Worm (Caenorhabditis elegans) whole organism, L1 larva: ENCODE results near the gene prx-14.

Source experiments
- C16A3.4 ChIP-seq: fragments of 150-350 bp; optimal IDR thresholded peaks from 2 replicates; lab custom pipeline; 2014; ENCODE audit warnings: missing biosample characterization, missing genetic modification characterization
- C34B4.2 ChIP-seq: sonication (generic microtip); optimal IDR thresholded peaks from 2 replicates; lab custom pipeline; 2017; ENCODE audit warnings: mild to moderate bottlenecking, missing genetic modification characterization, missing compliant biosample characterization
- aha-1 ChIP-seq: fragments of 150-350 bp; optimal IDR thresholded peaks from 2 replicates; lab custom pipeline; 2014; ENCODE audit warnings: missing biosample characterization, missing genetic modification characterization
- aly-2 ChIP-seq: fragments of 150-350 bp; optimal IDR thresholded peaks from 2 replicates; lab custom pipeline; 2014; ENCODE audit warnings: missing biosample characterization, missing genetic modification characterization
- blmp-1 ChIP-seq: fragments of 150-350 bp; optimal IDR thresholded peaks from 2 replicates; lab custom pipeline; 2014; ENCODE audit warnings: missing biosample characterization, missing genetic modification characterization
- ceh-88 ChIP-seq: fragments of 200-800 bp; sonication (Bioruptor generic); IDR thresholded peaks from 2 replicates; pipeline ENCODE4 v1.3.6; 2022; ENCODE audit warnings: missing genetic modification characterization, missing compliant biosample characterization
- ceh-90 ChIP-seq: sonication (generic microtip); optimal IDR thresholded peaks from 2 replicates; lab custom pipeline; 2016; ENCODE audit warnings: missing genetic modification characterization, missing compliant biosample characterization
- dpl-1 ChIP-seq, 3 experiments: fragments of 150-350 bp in 2 of 3; sonication (generic microtip) in 1 of 3; optimal IDR thresholded peaks; 2 replicates each; lab custom pipeline; 2014 to 2017; ENCODE audit warnings: missing biosample characterization in 3 of 3, missing genetic modification characterization in 3 of 3, missing genetic modification reagents in 3 of 3
- dsc-1 ChIP-seq: sonication (generic microtip); optimal IDR thresholded peaks from 2 replicates; lab custom pipeline; 2016; ENCODE audit warnings: mild to moderate bottlenecking, missing genetic modification characterization, missing compliant biosample characterization
- elt-2 ChIP-seq: sonication (generic microtip); optimal IDR thresholded peaks from 2 replicates; lab custom pipeline; 2016; ENCODE audit warnings: missing genetic modification characterization, mild to moderate bottlenecking, inconsistent platforms, missing compliant biosample characterization, missing genetic modification reagents
- fkh-4 ChIP-seq: sonication (generic microtip); optimal IDR thresholded peaks from 2 replicates; lab custom pipeline; 2016; ENCODE audit warnings: missing compliant biosample characterization, missing genetic modification characterization, borderline replicate concordance
- fkh-8 ChIP-seq: sonication (generic microtip); optimal IDR thresholded peaks from 2 replicates; lab custom pipeline; 2016; ENCODE audit warnings: mild to moderate bottlenecking, missing genetic modification characterization, missing compliant biosample characterization
- hpl-2 ChIP-seq: fragments of 150-350 bp; optimal IDR thresholded peaks from 2 replicates; lab custom pipeline; 2014; ENCODE audit warnings: missing biosample characterization, missing genetic modification reagents, missing genetic modification characterization
- irx-1 ChIP-seq: sonication (generic microtip); optimal IDR thresholded peaks from 2 replicates; lab custom pipeline; 2016; ENCODE audit warnings: missing genetic modification characterization, missing compliant biosample characterization
- isw-1 ChIP-seq: fragments of 200-800 bp; sonication (Bioruptor generic); IDR thresholded peaks from 2 replicates; pipeline ENCODE4 v1.3.6; 2022; ENCODE audit warnings: missing genetic modification characterization, missing compliant biosample characterization
- lin-35 ChIP-seq, 2 experiments: fragments of 150-350 bp; optimal IDR thresholded peaks; 2 replicates each; lab custom pipeline; 2014; ENCODE audit warnings: missing biosample characterization in 2 of 2, missing genetic modification characterization in 2 of 2, missing genetic modification reagents in 2 of 2
- lsy-2 ChIP-seq, 2 experiments: fragments of 150-350 bp; optimal IDR thresholded peaks; 2 replicates each; lab custom pipeline; 2014; ENCODE audit warnings: missing biosample characterization in 2 of 2, missing genetic modification characterization in 2 of 2
- mab-9 ChIP-seq: fragments of 200-800 bp; sonication (Bioruptor generic); IDR thresholded peaks from 2 replicates; pipeline ENCODE4 v1.3.6; 2022; ENCODE audit warnings: missing genetic modification reagents, missing genetic modification characterization, missing compliant biosample characterization
- mdl-1 ChIP-seq, 2 experiments: fragments of 150-350 bp; optimal IDR thresholded peaks; 2 replicates each; lab custom pipeline; 2014 to 2017; ENCODE audit warnings: missing biosample characterization in 2 of 2, missing genetic modification characterization in 2 of 2, inconsistent platforms in 1 of 2
- mef-2 ChIP-seq: fragments of 150-350 bp; optimal IDR thresholded peaks from 2 replicates; lab custom pipeline; 2014; ENCODE audit warnings: missing biosample characterization, missing genetic modification characterization
- nhr-11 ChIP-seq: fragments of 150-350 bp; optimal IDR thresholded peaks from 2 replicates; lab custom pipeline; 2014; ENCODE audit warnings: missing biosample characterization, missing genetic modification characterization
- nhr-12 ChIP-seq: sonication (generic microtip); optimal IDR thresholded peaks from 2 replicates; lab custom pipeline; 2017; ENCODE audit warnings: missing biosample characterization, missing genetic modification characterization
- nhr-19 ChIP-seq: fragments of 200-800 bp; sonication (Bioruptor generic); conservative IDR thresholded peaks from 2 replicates; pipeline ENCODE4 v1.3.6; 2022; ENCODE audit warnings: missing genetic modification characterization, missing compliant biosample characterization
- nhr-20 ChIP-seq: sonication (generic microtip); optimal IDR thresholded peaks from 2 replicates; lab custom pipeline; 2016; ENCODE audit warnings: mild to moderate bottlenecking, missing genetic modification characterization, missing compliant biosample characterization
- nhr-71 ChIP-seq: sonication (generic microtip); optimal IDR thresholded peaks from 2 replicates; lab custom pipeline; 2016; ENCODE audit warnings: mild to moderate bottlenecking, missing genetic modification characterization, moderate library complexity, missing compliant biosample characterization
- nhr-76 ChIP-seq: sonication (generic microtip); optimal IDR thresholded peaks from 2 replicates; lab custom pipeline; 2017; ENCODE audit warnings: missing biosample characterization, missing genetic modification characterization
- nhr-84 ChIP-seq: sonication (generic microtip); optimal IDR thresholded peaks from 2 replicates; lab custom pipeline; 2017; ENCODE audit warnings: missing biosample characterization, missing genetic modification characterization
- pag-3 ChIP-seq: sonication (generic microtip); optimal IDR thresholded peaks from 2 replicates; lab custom pipeline; 2017; ENCODE audit warnings: missing genetic modification characterization, mild to moderate bottlenecking, missing compliant biosample characterization, antibody characterized with exemption, borderline replicate concordance; ENCODE audit not compliant: insufficient read depth
- rnt-1 ChIP-seq: sonication (generic microtip); optimal IDR thresholded peaks from 2 replicates; lab custom pipeline; 2016; ENCODE audit warnings: mild to moderate bottlenecking, missing genetic modification characterization, moderate library complexity, missing compliant biosample characterization
- sptf-1 ChIP-seq: fragments of 150-350 bp; optimal IDR thresholded peaks from 2 replicates; lab custom pipeline; 2014; ENCODE audit warnings: missing biosample characterization, missing genetic modification characterization
- sup-37 ChIP-seq: fragments of 200-800 bp; sonication (Bioruptor generic); optimal IDR thresholded peaks from 2 replicates; lab custom pipeline; 2018; ENCODE audit warnings: mild to moderate bottlenecking, missing genetic modification characterization, missing compliant biosample characterization
- swsn-7 ChIP-seq: sonication (generic microtip); optimal IDR thresholded peaks from 2 replicates; lab custom pipeline; 2016; ENCODE audit warnings: missing genetic modification characterization, missing compliant biosample characterization
- unc-98 ChIP-seq: fragments of 200-800 bp; sonication (Bioruptor generic); IDR thresholded peaks from 2 replicates; pipeline ENCODE4 v1.3.6; 2022; ENCODE audit warnings: missing genetic modification characterization, missing compliant biosample characterization
- xbp-1 ChIP-seq: sonication (generic microtip); optimal IDR thresholded peaks from 2 replicates; lab custom pipeline; 2016; ENCODE audit warnings: missing genetic modification characterization, missing compliant biosample characterization
- zip-4 ChIP-seq: fragments of 200-800 bp; sonication (Bioruptor generic); optimal IDR thresholded peaks from 2 replicates; lab custom pipeline; 2018; ENCODE audit warnings: mild to moderate bottlenecking, missing genetic modification characterization, moderate library complexity, missing compliant biosample characterization
- ztf-11 ChIP-seq, 2 experiments: sonication (generic microtip); optimal IDR thresholded peaks; 2 replicates each; lab custom pipeline; 2016 to 2017; ENCODE audit warnings: missing genetic modification characterization in 2 of 2, missing biosample characterization in 1 of 2, missing compliant biosample characterization in 1 of 2
- ztf-4 ChIP-seq: fragments of 150-350 bp; optimal IDR thresholded peaks from 2 replicates; lab custom pipeline; 2014; ENCODE audit warnings: missing biosample characterization, missing genetic modification characterization

The prx-14 gene

ce11 chrIV:11162451-11162850, 20.5 kb upstream of the prx-14 start, which contains the start of gene fbxb-9:
Gene fbxb-9, minus strand, starts transcription at chrIV:11162551.
- TF ChIP-seq nhr-11 (tag; lab: Kevin White, UChicago): no peak

- no peak for TF ChIP-seq sup-37
- TF ChIP-seq mef-2 (tag; lab: Kevin White, UChicago): no peak
- TF ChIP-seq C16A3.4 (tag; lab: Kevin White, UChicago): no peak
- TF ChIP-seq elt-2 (tag; lab: Kevin White, UChicago): no peak
These were observed 18.1 kb upstream of the prx-14 start, which contains the start of gene C08F8.6 for ce11 chrIV:11164831-11165230. Gene C08F8.6, minus strand, starts transcription at chrIV:11164931.

ce11 chrIV:11169652-11170051, 13.3 kb upstream of the prx-14 start, which contains the start of gene nhr-67:
Gene nhr-67, plus strand, starts transcription at chrIV:11169748.
- TF ChIP-seq nhr-76 (tag; lab: Kevin White, UChicago) (no peak), aha-1 (no peak), C34B4.2 (tag; lab: Kevin White, UChicago) (no peak), lsy-2 (tag; optimal IDR thresholded peaks at IDR 0.05; lab: Kevin White, UChicago) (no peak), fkh-8 (no peak), lin-35 (GFP tag; optimal IDR thresholded peaks at IDR 0.05; lab: Kevin White, UChicago) (no peak), dsc-1 (tag; lab: Kevin White, UChicago) (no peak)

ce11 chrIV:11174772-11175171, 8.2 kb upstream of the prx-14 start:
- TF ChIP-seq blmp-1 (tag; lab: Kevin White, UChicago): peak; percentile 24
- TF ChIP-seq pag-3 (tag; lab: Kevin White, UChicago): no peak

- TF ChIP-seq ztf-11 (tag; optimal IDR thresholded peaks at IDR 0.05; lab: Kevin White, UChicago) (no peak), swsn-7 (tag; lab: Kevin White, UChicago) (no peak), ceh-90 (tag; lab: Kevin White, UChicago) (no peak), nhr-19 (GFP tag; lab: Robert Waterston, UW) (no peak), unc-98 (GFP tag; lab: Robert Waterston, UW) (no peak), nhr-20 (tag; lab: Kevin White, UChicago) (no peak), rnt-1 (tag; lab: Kevin White, UChicago) (no peak), sptf-1 (tag; lab: Kevin White, UChicago) (no peak), fkh-4 (tag; lab: Kevin White, UChicago) (no peak), hpl-2 (GFP tag; lab: Kevin White, UChicago) (no peak), zip-4 (GFP tag; lab: Kevin White, UChicago) (no peak), fkh-8 (no peak), xbp-1 (tag; lab: Kevin White, UChicago) (no peak), mab-9 (GFP tag; lab: Robert Waterston, UW) (no peak), irx-1 (tag; lab: Kevin White, UChicago) (no peak), ztf-4 (no peak), pag-3 (tag; lab: Kevin White, UChicago) (no peak)
These were observed 6.0 kb upstream of the prx-14 start, which contains the start of gene rap-3 for ce11 chrIV:11176967-11177366. Gene rap-3, plus strand, starts transcription at chrIV:11177267.

ce11 chrIV:11178495-11178894, 4.4 kb upstream of the prx-14 start, which contains the start of gene C08F8.9:
Gene C08F8.9, minus strand, starts transcription at chrIV:11178595.
- no peak for TF ChIP-seq mdl-1 (tag; optimal IDR thresholded peaks at IDR 0.05; lab: Kevin White, UChicago)
- no peak for TF ChIP-seq unc-98 (GFP tag; lab: Robert Waterston, UW)
- TF ChIP-seq isw-1: no peak
- no peak for TF ChIP-seq mef-2 (tag; lab: Kevin White, UChicago)
- no peak for TF ChIP-seq nhr-84 (tag; lab: Kevin White, UChicago)
- no peak for TF ChIP-seq C16A3.4 (tag; lab: Kevin White, UChicago)
- TF ChIP-seq aly-2 (tag; lab: Kevin White, UChicago): no peak
- TF ChIP-seq ceh-88 (GFP tag; lab: Robert Waterston, UW): no peak
- no peak for TF ChIP-seq C34B4.2 (tag; lab: Kevin White, UChicago)
- no peak for TF ChIP-seq sptf-1 (tag; lab: Kevin White, UChicago)
- TF ChIP-seq nhr-71 (tag; lab: Kevin White, UChicago): no peak
- TF ChIP-seq nhr-12: no peak
- no peak for TF ChIP-seq dpl-1 (GFP tag; optimal IDR thresholded peaks at IDR 0.05; lab: Kevin White, UChicago)
